Fruit fly (Drosophila melanogaster) Kc167 (cell line): ENCODE measurements around the gene SMC3.

Experiments
- Myc ChIP-seq: fragments of >200 bp; optimal IDR thresholded peaks from 2 replicates; lab custom pipeline; 2017; ENCODE audit warnings: missing external identifiers
- Sin3A ChIP-seq: fragments of >200 bp; optimal IDR thresholded peaks from 2 replicates; lab custom pipeline; 2018; ENCODE audit warnings: missing external identifiers
- h ChIP-seq: fragments of >200 bp; optimal IDR thresholded peaks from 3 replicates; lab custom pipeline; 2018; ENCODE audit warnings: missing external identifiers
- insv ChIP-seq: fragments of >200 bp; optimal IDR thresholded peaks from 3 replicates; lab custom pipeline; 2018; ENCODE audit warnings: missing external identifiers
- psq ChIP-seq: fragments of >200 bp; optimal IDR thresholded peaks from 2 replicates; lab custom pipeline; 2017; ENCODE audit warnings: missing external identifiers
- ttk ChIP-seq: sonication (Bioruptor generic); optimal IDR thresholded peaks from 2 replicates; lab custom pipeline; 2017; ENCODE audit warnings: missing external identifiers

The SMC3 gene

DNA sequence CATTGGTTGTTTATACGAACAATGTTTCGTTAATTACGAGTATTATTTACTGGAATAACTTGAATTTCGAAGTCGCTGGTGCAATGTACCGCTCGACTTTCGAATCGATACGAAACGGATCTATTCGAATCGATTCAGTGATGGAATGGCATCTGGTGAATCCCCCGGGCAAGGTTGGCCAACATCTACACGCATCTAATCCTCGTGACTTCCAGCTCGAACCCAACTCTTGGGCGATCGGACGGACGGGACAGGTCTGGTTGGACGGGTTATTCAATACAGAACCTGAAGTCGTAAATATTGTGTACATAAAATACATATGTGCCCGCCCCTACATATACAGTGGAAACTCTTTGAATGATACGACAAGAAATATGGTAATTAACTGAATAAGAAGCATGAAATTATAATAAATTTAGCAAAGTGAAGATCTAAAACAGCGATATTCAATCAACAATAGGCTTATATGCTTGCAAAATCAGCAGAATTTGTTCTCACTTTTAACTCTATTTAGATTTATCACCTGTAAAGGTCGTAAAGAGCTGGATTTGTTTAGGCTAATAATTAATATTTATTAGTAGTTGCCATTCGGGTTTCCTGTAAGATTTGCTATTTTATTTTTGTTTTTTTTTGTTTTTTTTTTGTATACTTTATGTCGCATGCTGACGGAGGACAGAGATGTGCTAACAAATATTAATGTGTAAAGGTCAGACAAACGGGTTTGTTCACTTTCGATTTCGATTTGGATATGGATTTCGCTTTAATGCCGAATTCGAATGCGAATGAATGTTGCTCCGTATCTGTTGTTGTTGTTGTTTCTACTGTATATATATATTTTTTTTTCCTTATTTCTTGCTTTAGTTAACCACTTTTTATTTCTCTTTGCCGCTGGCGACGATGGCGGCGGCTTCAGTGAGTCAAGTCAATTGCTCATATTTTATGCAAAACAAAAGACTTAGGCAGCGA is 23.8 kb upstream of the SMC3 start:
- no peak for TF ChIP-seq Sin3A (lab: Kevin White, UChicago)

DNA sequence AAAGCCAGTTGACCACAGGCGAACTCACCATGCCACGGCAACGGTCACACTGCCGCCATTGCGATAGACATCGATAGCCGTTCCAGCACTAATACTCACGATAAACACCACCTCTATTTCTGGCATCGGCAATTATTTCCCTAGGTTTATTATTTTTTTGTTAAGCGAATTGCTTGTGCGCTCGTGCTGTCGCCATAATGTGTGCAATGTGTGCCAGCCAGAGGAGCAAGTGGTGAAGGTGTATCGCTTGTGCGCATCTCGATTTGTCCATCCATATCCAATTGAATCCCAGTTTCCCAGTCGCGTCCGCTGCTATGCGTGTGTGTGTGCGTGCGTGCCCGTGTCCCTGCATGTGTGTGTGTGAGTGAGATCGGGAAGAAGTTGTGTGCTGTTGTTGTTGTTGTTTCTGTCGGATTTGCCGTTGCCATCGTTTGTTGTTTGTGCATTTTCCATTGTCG is 17.4 kb upstream of the SMC3 start, which contains the start of gene mbt:
mbt (plus strand) TSS at position 85 of the 458 bp plus-strand sequence.
- TF ChIP-seq Myc, result no peak
- TF ChIP-seq Sin3A (lab: Kevin White, UChicago), result no peak
- TF ChIP-seq ttk (lab: Kevin White, UChicago), result no peak
- no peak for TF ChIP-seq insv (lab: Kevin White, UChicago)
- no peak for TF ChIP-seq psq (lab: Kevin White, UChicago)
- no peak for TF ChIP-seq h (lab: Kevin White, UChicago)

DNA sequence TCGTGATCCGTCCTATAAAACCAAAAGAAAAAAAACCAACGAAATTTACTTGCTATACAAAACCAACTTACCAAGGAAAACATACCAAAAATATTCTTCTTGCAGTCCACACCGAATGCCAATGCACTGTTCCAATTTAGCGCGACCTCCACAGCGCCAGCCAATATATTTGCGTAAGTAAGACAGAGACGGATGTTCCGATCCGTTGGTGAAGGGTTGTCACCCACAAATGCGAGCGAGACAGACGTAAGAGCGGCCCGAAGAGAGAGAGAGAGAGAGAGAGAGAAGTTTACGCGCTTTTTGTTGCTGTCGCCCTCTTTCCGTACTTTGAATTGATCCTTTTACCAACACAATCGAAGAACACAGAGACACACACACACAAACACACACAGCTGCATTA is 14.6 kb upstream of the SMC3 start:
- no peak for TF ChIP-seq Myc
- no peak for TF ChIP-seq ttk (lab: Kevin White, UChicago)
- no peak for TF ChIP-seq psq (lab: Kevin White, UChicago)
- no peak for TF ChIP-seq insv (lab: Kevin White, UChicago)
- no peak for TF ChIP-seq h (lab: Kevin White, UChicago)
- TF ChIP-seq Sin3A (lab: Kevin White, UChicago), result no peak

DNA sequence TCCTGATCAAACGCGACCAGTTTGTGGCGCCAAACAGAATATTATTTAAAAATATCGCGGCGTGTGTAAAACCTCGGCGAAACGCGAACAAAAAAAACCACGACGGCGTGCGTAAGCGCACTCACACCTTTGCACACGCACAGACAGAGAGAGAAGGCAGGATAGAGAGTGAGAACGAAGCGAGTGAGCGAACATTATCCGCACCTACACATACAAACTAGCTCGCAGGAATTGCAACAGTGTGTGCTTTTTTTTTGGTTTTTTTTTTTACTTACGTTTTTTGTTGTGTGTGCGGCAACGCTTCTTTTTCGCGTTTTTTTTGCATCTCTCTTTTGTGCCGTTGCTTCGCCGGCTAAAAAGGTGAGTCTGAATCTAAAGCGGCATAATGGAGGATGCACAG is 6.5 kb upstream of the SMC3 start:
- no peak for TF ChIP-seq insv (lab: Kevin White, UChicago)
- no peak for TF ChIP-seq psq (lab: Kevin White, UChicago)
- TF ChIP-seq h (lab: Kevin White, UChicago), result no peak
- no peak for TF ChIP-seq ttk (lab: Kevin White, UChicago)
- TF ChIP-seq Myc, result no peak
- no peak for TF ChIP-seq Sin3A (lab: Kevin White, UChicago)

DNA sequence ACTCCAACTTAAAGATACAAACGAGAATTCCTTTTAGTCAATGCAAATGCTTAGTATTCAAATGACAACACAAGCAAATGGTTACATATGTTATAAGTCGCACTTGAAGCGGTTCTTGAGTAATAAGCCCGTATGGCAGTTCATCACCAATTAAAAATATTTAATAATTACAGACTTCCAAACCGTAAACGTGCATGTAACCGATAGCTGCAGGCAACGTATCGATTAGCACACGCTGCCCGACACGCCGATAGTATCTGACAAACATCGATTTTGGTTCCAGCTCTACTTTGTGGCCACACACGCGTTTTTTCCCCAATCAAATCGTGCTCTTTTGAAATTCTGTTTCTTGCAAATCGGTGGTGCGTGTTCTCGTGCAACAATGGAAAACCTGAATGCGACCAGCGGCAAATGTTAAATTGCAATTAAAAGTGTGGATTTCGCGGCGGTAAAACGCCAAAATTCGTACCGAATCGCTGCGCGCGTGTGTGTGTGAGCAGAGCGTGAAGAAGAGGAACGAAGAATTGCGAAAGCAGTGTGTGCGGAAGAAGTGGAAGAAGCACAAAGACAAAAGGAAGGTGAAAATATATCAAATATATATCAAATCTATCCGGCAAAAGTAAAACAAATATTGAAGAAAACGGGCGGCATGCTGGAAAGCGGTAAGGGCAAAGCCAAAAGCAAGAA is 5.9 kb upstream of the SMC3 start, which contains the start of the genes CG9784 and Nup153:
CG9784 (minus strand) TSS at position 238 of the 687 bp plus-strand sequence.
Nup153 (plus strand) TSS at position 264 of the 687 bp plus-strand sequence.
- TF ChIP-seq insv (lab: Kevin White, UChicago), result no peak
- no peak for TF ChIP-seq h (lab: Kevin White, UChicago)
- no peak for TF ChIP-seq ttk (lab: Kevin White, UChicago)
- TF ChIP-seq psq (lab: Kevin White, UChicago), result no peak
- TF ChIP-seq Myc, result no peak
- no peak for TF ChIP-seq Sin3A (lab: Kevin White, UChicago)

DNA sequence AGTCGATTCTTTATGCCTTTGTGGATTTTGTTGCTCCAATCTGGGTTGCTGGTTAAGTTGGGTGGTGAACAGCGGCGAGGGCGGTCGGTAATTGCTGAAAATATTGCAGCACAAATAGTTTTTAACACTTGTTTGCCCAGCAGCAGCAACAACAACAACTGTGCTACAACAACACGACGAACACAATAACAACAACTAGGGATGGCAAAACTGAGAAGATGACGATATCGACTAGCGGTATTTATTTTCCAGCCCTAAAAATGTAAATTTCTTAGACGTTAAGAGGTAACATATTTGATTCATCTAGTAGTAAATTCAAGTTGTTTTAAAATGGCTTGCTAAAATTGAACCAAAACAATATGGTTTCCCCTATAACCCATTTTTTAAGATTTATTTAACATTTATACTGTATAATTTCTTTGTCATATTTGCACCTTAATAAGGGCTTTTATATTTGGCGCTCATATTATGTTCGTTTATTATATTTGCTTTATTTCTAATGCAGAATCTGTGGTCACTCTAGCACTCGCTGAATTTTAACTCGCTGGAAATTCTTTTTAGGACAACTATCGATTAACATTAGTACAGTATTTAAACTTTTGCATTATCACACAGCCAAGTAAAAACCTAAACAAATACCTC is 5.2 kb upstream of the SMC3 start:
- TF ChIP-seq Sin3A (lab: Kevin White, UChicago) (no peak), psq (lab: Kevin White, UChicago) (no peak), Myc (no peak), ttk (lab: Kevin White, UChicago) (no peak), insv (lab: Kevin White, UChicago) (no peak), h (lab: Kevin White, UChicago) (no peak)

DNA sequence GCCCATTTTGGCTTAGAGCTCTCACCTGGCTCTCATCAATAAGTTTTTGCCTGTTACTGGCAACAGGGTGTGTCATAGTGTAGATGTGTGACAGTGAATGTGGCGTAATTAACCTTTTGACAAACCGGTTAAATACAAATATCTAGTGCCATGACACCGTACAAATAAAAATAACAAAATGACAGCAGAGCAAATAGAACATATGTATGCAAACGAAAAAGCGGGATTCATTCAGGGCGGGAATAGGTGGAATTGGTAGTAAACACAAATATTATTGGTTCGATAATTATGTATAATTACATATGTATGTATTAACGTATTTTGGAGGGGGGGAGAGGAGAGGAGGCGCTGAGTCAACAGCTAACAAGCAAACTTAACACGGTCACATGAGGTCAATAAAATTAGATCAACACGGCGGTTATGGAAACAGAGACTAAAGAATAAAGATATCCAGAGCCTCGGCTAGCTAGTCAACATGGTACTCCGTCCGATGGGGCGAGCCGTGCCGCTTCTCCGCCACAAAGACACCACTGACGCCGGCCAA is 3.1 kb upstream of the SMC3 start:
- no peak for TF ChIP-seq ttk (lab: Kevin White, UChicago)
- no peak for TF ChIP-seq psq (lab: Kevin White, UChicago)
- TF ChIP-seq Sin3A (lab: Kevin White, UChicago), result no peak
- TF ChIP-seq h (lab: Kevin White, UChicago), result no peak
- TF ChIP-seq Myc, result no peak
- no peak for TF ChIP-seq insv (lab: Kevin White, UChicago)

DNA sequence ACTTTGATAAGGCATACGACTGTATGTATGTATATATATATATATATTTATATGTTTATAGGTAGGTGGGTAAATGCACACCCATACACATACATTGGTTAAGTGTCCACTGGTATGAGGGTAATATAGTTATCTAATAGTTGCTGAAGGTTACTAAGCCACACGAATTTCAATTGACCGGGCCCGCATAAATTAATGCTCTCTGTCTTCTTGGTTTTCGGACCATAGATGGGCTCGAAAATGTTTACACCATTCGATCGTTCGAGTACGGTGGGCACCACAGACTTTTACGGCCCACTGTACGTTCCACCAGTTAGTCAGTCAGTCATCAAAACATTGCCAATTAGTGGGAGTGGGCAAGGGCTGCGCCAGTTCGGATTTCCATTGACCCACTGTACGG is 2.2 kb upstream of the SMC3 start:
- no peak for TF ChIP-seq Sin3A (lab: Kevin White, UChicago)
- no peak for TF ChIP-seq insv (lab: Kevin White, UChicago)
- TF ChIP-seq Myc, result no peak
- TF ChIP-seq psq (lab: Kevin White, UChicago), result no peak
- no peak for TF ChIP-seq h (lab: Kevin White, UChicago)
- TF ChIP-seq ttk (lab: Kevin White, UChicago), result no peak

DNA sequence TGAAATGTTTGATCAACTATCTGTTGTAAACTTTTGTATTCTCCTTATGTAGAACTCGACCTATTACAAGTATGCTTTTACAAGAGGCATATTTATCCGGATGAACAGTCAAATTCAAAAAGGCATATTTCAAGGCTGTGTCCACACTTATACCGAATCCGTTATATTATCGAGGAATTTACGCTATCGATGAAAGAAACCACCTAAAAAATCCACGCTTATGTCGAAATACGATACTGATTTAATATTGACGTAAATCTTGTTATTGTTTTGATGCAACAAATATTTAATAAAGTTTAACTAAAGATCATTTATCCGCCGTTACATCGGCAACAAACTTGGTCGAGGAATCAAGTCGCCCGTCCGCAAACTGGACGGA is 5.6 kb downstream of the SMC3 start, which contains the start of gene CG13014:
CG13014 (plus strand) TSS at position 206 of the 379 bp plus-strand sequence.
- TF ChIP-seq Myc (no peak), Sin3A (lab: Kevin White, UChicago) (no peak), insv (lab: Kevin White, UChicago) (no peak), h (lab: Kevin White, UChicago) (no peak), ttk (lab: Kevin White, UChicago) (no peak)

DNA sequence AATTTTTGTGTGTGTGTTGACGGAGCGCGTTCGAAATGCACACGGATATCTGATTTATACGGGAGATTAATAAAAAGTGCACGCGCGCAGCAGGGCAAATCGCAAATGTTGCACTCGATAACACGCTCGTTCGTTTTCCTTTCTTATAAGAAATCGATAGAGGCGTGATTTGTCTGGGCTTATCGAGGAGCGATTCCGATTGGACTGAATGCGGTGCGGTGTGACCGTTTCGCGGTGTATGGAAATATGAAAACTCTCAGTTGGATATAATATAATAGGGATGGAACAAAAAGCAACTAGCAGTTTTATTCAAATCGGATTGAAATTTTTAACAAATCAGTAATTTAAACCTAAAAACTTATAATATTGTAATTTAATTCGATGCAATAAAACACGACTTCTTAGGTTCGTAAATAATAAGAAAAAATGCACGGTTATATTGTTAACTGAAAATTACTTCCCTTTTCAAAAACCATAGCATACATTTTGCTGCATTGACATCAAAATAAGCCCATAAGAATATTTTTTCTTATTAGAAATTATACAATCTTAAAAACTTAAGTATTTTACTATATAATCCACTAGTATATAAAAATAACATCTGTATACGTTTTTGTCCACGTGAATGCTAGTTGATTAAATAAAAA is 6.1 kb downstream of the SMC3 start, which contains the start of gene CanA-14F:
CanA-14F (minus strand) TSS at position 152 of the 647 bp plus-strand sequence.
- TF ChIP-seq insv (lab: Kevin White, UChicago) (no peak), psq (lab: Kevin White, UChicago) (no peak), Sin3A (lab: Kevin White, UChicago) (no peak), h (lab: Kevin White, UChicago) (no peak), Myc (no peak), ttk (lab: Kevin White, UChicago) (no peak)
